Worm (Caenorhabditis elegans) whole organism, L4 larva: ENCODE measurements around the gene dpy-8.

Experiments used
- F44E2.7 ChIP-seq: fragments of 200-800 bp; sonication (Bioruptor generic); IDR thresholded peaks from 2 replicates; pipeline ENCODE4 v2.1.2; 2022; ENCODE audit warnings: missing genetic modification characterization, missing compliant biosample characterization
- R02D3.7 ChIP-seq: fragments of 150-350 bp; sonication (generic microtip); optimal IDR thresholded peaks from 3 replicates; lab custom pipeline; 2014; ENCODE audit warnings: missing biosample characterization, missing genetic modification characterization
- T26A8.4 ChIP-seq: fragments of 200-800 bp; sonication (Bioruptor generic); IDR thresholded peaks from 2 replicates; pipeline ENCODE4 v1.3.6; 2022; ENCODE audit warnings: missing genetic modification characterization, missing compliant biosample characterization
- Y105C5A.15 ChIP-seq: fragments of 200-800 bp; sonication (Bioruptor generic); IDR thresholded peaks from 2 replicates; pipeline ENCODE4 v1.3.6; 2022; ENCODE audit warnings: missing genetic modification characterization, missing compliant biosample characterization
- Y5F2A.4 ChIP-seq: fragments of 200-800 bp; sonication (Bioruptor generic); optimal IDR thresholded peaks from 2 replicates; lab custom pipeline; 2018; ENCODE audit warnings: mild to moderate bottlenecking, missing genetic modification characterization, missing compliant biosample characterization
- Y75B8A.6 ChIP-seq: fragments of 200-800 bp; sonication (Bioruptor generic); IDR thresholded peaks from 2 replicates; pipeline ENCODE4 v1.3.6; 2022; ENCODE audit warnings: missing genetic modification reagents, missing genetic modification characterization, missing compliant biosample characterization
- ZK546.5 ChIP-seq, 2 experiments: sonication (generic microtip); optimal IDR thresholded peaks; 2 replicates each; lab custom pipeline; 2017; ENCODE audit warnings: missing biosample characterization in 2 of 2, missing genetic modification characterization in 2 of 2
- aha-1 ChIP-seq: fragments of 150-350 bp; peaks from one replicate; lab custom pipeline; 2014; ENCODE audit warnings: missing biosample characterization, missing genetic modification characterization
- aly-2 ChIP-seq: sonication (generic microtip); optimal IDR thresholded peaks from 2 replicates; lab custom pipeline; 2018; ENCODE audit warnings: missing biosample characterization, missing genetic modification characterization
- ceh-32 ChIP-seq: sonication (generic microtip); optimal IDR thresholded peaks from 2 replicates; lab custom pipeline; 2016; ENCODE audit warnings: mild to moderate bottlenecking, missing genetic modification characterization, missing compliant biosample characterization; ENCODE audit not compliant: poor library complexity
- ceh-82 ChIP-seq: sonication (generic microtip); optimal IDR thresholded peaks from 2 replicates; lab custom pipeline; 2017; ENCODE audit warnings: missing biosample characterization, missing genetic modification characterization
- ces-1 ChIP-seq: fragments of 150-350 bp; sonication (generic microtip); optimal IDR thresholded peaks from 4 replicates; lab custom pipeline; 2014; ENCODE audit warnings: missing biosample characterization, missing genetic modification reagents, missing genetic modification characterization
- daf-19 ChIP-seq: fragments of 200-800 bp; sonication (Bioruptor generic); conservative IDR thresholded peaks from 2 replicates; pipeline ENCODE4 v1.3.6; 2022; ENCODE audit warnings: missing genetic modification characterization, missing compliant biosample characterization
- dpl-1 ChIP-seq: fragments of 150-350 bp; optimal IDR thresholded peaks from 2 replicates; lab custom pipeline; 2014; ENCODE audit warnings: missing biosample characterization, missing genetic modification reagents, missing genetic modification characterization
- hif-1 ChIP-seq, 2 experiments: sonication (generic microtip); optimal IDR thresholded peaks; 2 replicates each; lab custom pipeline; 2016 to 2017; ENCODE audit warnings: missing compliant biosample characterization in 2 of 2, missing genetic modification characterization in 2 of 2, missing genetic modification reagents in 2 of 2, missing genotype in 2 of 2, mild to moderate bottlenecking in 1 of 2
- hmg-1.1 ChIP-seq: fragments of 200-800 bp; sonication (Bioruptor generic); IDR thresholded peaks from 2 replicates; pipeline ENCODE4 v1.3.6; 2022; ENCODE audit warnings: missing genetic modification reagents, missing genetic modification characterization, missing compliant biosample characterization
- lin-1 ChIP-seq: fragments of 200-800 bp; sonication (Bioruptor generic); IDR thresholded peaks from 2 replicates; pipeline ENCODE4 v1.3.6; 2022; ENCODE audit warnings: missing genetic modification reagents, missing genetic modification characterization, missing compliant biosample characterization
- lin-15B ChIP-seq: fragments of 150-350 bp; sonication (generic microtip); optimal IDR thresholded peaks from 3 replicates; lab custom pipeline; 2014; ENCODE audit warnings: missing biosample characterization, missing genetic modification characterization
- lin-29 ChIP-seq: fragments of 200-800 bp; sonication (Bioruptor generic); IDR thresholded peaks from 2 replicates; pipeline ENCODE4 v1.3.6; 2022; ENCODE audit warnings: missing genetic modification reagents, missing genetic modification characterization, missing compliant biosample characterization
- lin-38 ChIP-seq: fragments of 200-800 bp; sonication (Bioruptor generic); IDR thresholded peaks from 2 replicates; pipeline ENCODE4 v1.3.6; 2022; ENCODE audit warnings: missing genetic modification reagents, missing genetic modification characterization, missing compliant biosample characterization
- mdl-1 ChIP-seq, 2 experiments: fragments of 150-350 bp in 1 of 2; sonication (generic microtip) in 1 of 2; optimal IDR thresholded peaks; 2 replicates each; lab custom pipeline; 2014 to 2017; ENCODE audit warnings: missing biosample characterization in 2 of 2, missing genetic modification characterization in 2 of 2
- mxl-3 ChIP-seq: fragments of 200-800 bp; sonication (Bioruptor generic); optimal IDR thresholded peaks from 2 replicates; lab custom pipeline; 2018; ENCODE audit warnings: mild to moderate bottlenecking, missing genetic modification characterization, missing compliant biosample characterization
- nhr-237 ChIP-seq: sonication (generic microtip); optimal IDR thresholded peaks from 2 replicates; lab custom pipeline; 2017; ENCODE audit warnings: missing biosample characterization, missing genetic modification characterization
- nhr-6 ChIP-seq: fragments of 150-350 bp; optimal IDR thresholded peaks from 2 replicates; lab custom pipeline; 2014; ENCODE audit warnings: missing biosample characterization, missing genetic modification characterization
- nhr-77 ChIP-seq: fragments of 150-350 bp; optimal IDR thresholded peaks from 2 replicates; lab custom pipeline; 2014; ENCODE audit warnings: missing biosample characterization, missing genetic modification characterization
- php-3 ChIP-seq: fragments of 200-800 bp; sonication (Bioruptor generic); IDR thresholded peaks from 2 replicates; pipeline ENCODE4 v1.3.6; 2022; ENCODE audit warnings: missing genetic modification reagents, missing genetic modification characterization, missing compliant biosample characterization
- saeg-2 ChIP-seq: fragments of 200-800 bp; sonication (Bioruptor generic); IDR thresholded peaks from 2 replicates; pipeline ENCODE4 v1.3.6; 2022; ENCODE audit warnings: missing genetic modification reagents, missing genetic modification characterization, missing compliant biosample characterization
- sdz-12 ChIP-seq: fragments of 200-800 bp; sonication (Bioruptor generic); optimal IDR thresholded peaks from 2 replicates; lab custom pipeline; 2018; ENCODE audit warnings: mild to moderate bottlenecking, missing genetic modification characterization, missing compliant biosample characterization
- spr-1 ChIP-seq: sonication (generic microtip); optimal IDR thresholded peaks from 2 replicates; lab custom pipeline; 2016; ENCODE audit warnings: mild to moderate bottlenecking, missing genetic modification characterization, missing compliant biosample characterization
- tra-1 ChIP-seq: fragments of 200-800 bp; sonication (Bioruptor generic); IDR thresholded peaks from 2 replicates; pipeline ENCODE4 v1.3.6; 2022; ENCODE audit warnings: missing genetic modification reagents, missing genetic modification characterization, missing compliant biosample characterization
- unc-39 ChIP-seq: sonication (generic microtip); optimal IDR thresholded peaks from 2 replicates; lab custom pipeline; 2017; ENCODE audit warnings: missing biosample characterization, missing genetic modification characterization
- unc-62 ChIP-seq, 3 experiments: fragments of 150-350 bp in 1 of 3; sonication (generic microtip); optimal IDR thresholded peaks in 2 of 3; peaks in 1 of 3; 1 replicate in 1 of 3; 2 replicates in 2 of 3; lab custom pipeline; 2014 to 2017; ENCODE audit warnings: missing biosample characterization in 3 of 3, missing genetic modification characterization in 3 of 3, missing genetic modification reagents in 3 of 3, missing genotype in 1 of 3
- zag-1 ChIP-seq: fragments of 150-350 bp; optimal IDR thresholded peaks from 2 replicates; lab custom pipeline; 2014; ENCODE audit warnings: missing biosample characterization, missing genetic modification characterization
- zfp-2 ChIP-seq: sonication (generic microtip); optimal IDR thresholded peaks from 2 replicates; lab custom pipeline; 2016; ENCODE audit warnings: mild to moderate bottlenecking, missing genetic modification characterization, missing compliant biosample characterization
- zfp-3 ChIP-seq: fragments of 200-800 bp; sonication (Bioruptor generic); conservative IDR thresholded peaks from 2 replicates; pipeline ENCODE4 v1.3.6; 2022; ENCODE audit warnings: missing genetic modification reagents, missing genetic modification characterization, missing compliant biosample characterization
- ztf-11 ChIP-seq: fragments of 150-350 bp; optimal IDR thresholded peaks from 2 replicates; lab custom pipeline; 2014; ENCODE audit warnings: missing biosample characterization, missing genetic modification characterization
- ztf-7 ChIP-seq: fragments of 150-350 bp; optimal IDR thresholded peaks from 2 replicates; lab custom pipeline; 2014; ENCODE audit warnings: missing biosample characterization, missing genetic modification characterization

The dpy-8 gene

DNA sequence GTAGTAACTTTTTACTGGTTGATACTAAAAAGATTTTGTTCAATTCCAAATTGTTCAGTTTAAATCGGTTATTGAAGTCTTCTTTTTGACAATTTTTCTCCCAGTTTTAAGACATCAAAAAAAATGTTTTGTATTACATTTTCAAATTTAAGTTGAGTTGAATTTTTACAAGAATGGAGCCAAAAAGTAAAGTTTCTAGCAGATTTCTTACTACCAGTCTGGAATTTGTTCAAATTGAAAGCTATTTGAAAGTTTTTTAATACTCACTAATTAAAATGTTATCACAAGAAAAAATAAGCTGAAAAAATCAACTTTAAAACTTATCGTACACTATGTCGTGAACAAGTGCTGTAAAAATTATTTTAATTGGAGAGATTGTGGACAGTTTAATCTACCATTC lies 39.8 kb upstream of the dpy-8 start:
- TF ChIP-seq aha-1 (tag; lab: Kevin White, UChicago) (peak; percentile 97), lin-38 (GFP tag; lab: Robert Waterston, UW) (no peak)
- TF ChIP-seq, all 104 proteins: peak for 1

- TF ChIP-seq php-3 (GFP tag; lab: Robert Waterston, UW) (no peak), R02D3.7 (no peak), zfp-3 (no peak), nhr-77 (no peak), mdl-1 (tag; optimal IDR thresholded peaks at IDR 0.05; lab: Kevin White, UChicago) (no peak), lin-29 (GFP tag; lab: Robert Waterston, UW) (no peak), ceh-82 (tag; lab: Kevin White, UChicago) (no peak), hif-1 (tag; optimal IDR thresholded peaks at IDR 0.05; lab: Kevin White, UChicago) (no peak), nhr-6 (tag; lab: Kevin White, UChicago) (no peak), ztf-11 (tag; lab: Kevin White, UChicago) (no peak), tra-1 (no peak)
These were observed 38.7 kb upstream of the dpy-8 start, which contains the start of gene zig-6 for ce11 chrX:5188977-5189376. Gene zig-6 (minus strand): TSS chrX:5189077.

ce11 chrX:5183931-5184330 lies 33.7 kb upstream of the dpy-8 start, which contains the start of gene T03G11.9:
Gene T03G11.9 (plus strand): TSS chrX:5184231.
- TF ChIP-seq lin-1: no peak
- peak in 1 of 2 experiments; percentile 22 for TF ChIP-seq unc-62 (GFP tag; optimal IDR thresholded peaks at IDR 0.05 in 1 of 2; lab: Kevin White, UChicago)
- no peak for TF ChIP-seq unc-62 (tag; optimal IDR thresholded peaks at IDR 0.05; lab: Kevin White, UChicago)
- no peak for TF ChIP-seq F44E2.7 (GFP tag; lab: Robert Waterston, UW)
- TF ChIP-seq hmg-1.1 (GFP tag; lab: Robert Waterston, UW): no peak
- TF ChIP-seq lin-15B (tag; lab: Kevin White, UChicago): no peak
- no peak for TF ChIP-seq ztf-11 (tag; lab: Kevin White, UChicago)

- no peak for TF ChIP-seq nhr-77
- peak; percentile 17 for TF ChIP-seq aha-1 (tag; lab: Kevin White, UChicago)
These were observed 29.6 kb upstream of the dpy-8 start, which contains the start of gene sru-48 for ce11 chrX:5179874-5180273. Gene sru-48 (plus strand): TSS chrX:5180174.

DNA sequence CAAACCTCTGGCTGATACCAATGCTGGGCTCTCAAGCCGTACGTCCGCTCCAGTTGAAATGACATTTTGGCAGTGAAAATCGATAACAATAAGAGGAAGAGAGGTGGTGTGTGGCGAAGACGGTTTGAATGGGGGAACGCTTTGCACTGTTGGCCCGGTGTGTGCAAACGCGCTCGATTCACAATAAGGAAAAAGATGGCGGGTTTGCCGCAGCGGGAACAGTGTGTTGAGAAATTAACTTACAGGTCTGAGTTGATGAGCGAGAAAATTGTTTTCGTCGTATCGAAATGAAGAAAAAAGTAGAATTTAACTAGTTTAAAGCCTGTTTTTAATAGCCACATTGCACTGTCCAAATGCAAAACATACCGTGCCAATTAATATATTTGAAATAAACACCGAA lies 28.8 kb upstream of the dpy-8 start, which contains the start of gene metl-9:
Gene metl-9, minus strand, starts transcription at position 101 of the 400 bp plus-strand sequence.
- TF ChIP-seq unc-62 (GFP tag; optimal IDR thresholded peaks at IDR 0.05 in 1 of 2; lab: Kevin White, UChicago) (no peak), unc-62 (tag; optimal IDR thresholded peaks at IDR 0.05; lab: Kevin White, UChicago) (no peak), aha-1 (tag; lab: Kevin White, UChicago) (peak; percentile 73), zfp-2 (no peak), Y75B8A.6 (no peak)

DNA sequence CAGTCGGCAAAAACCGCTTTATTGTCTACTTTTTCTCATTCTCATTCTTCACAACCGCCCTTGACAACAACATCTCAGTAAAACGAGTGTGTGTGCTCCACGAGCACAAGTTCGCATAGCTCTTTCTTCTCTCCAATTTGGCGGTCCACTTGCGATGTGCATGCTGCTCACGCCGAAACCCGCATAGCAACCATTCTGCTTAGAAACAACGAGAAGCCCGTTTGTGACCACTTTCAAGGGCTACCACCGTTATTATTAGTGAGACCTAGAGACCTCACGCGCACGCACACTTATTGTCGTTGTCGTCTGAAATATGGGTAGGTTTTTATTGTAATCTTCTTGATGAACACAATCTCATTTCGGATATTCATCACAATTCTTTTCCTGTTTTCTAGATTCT lies 24.0 kb upstream of the dpy-8 start, which contains the start of gene zchc-1A:
Gene zchc-1A, plus strand, starts transcription at position 114 of the 400 bp plus-strand sequence.
- TF ChIP-seq unc-62 (GFP tag; optimal IDR thresholded peaks at IDR 0.05 in 1 of 2; lab: Kevin White, UChicago) (peak in 1 of 2 experiments; percentile 54), unc-62 (tag; optimal IDR thresholded peaks at IDR 0.05; lab: Kevin White, UChicago) (no peak), Y5F2A.4 (GFP tag; lab: Kevin White, UChicago) (no peak), daf-19 (0 out of 2 replicates have a peak, but pooled peaks have one; percentile 19), ZK546.5 (tag; optimal IDR thresholded peaks at IDR 0.05; lab: Kevin White, UChicago) (no peak)

DNA sequence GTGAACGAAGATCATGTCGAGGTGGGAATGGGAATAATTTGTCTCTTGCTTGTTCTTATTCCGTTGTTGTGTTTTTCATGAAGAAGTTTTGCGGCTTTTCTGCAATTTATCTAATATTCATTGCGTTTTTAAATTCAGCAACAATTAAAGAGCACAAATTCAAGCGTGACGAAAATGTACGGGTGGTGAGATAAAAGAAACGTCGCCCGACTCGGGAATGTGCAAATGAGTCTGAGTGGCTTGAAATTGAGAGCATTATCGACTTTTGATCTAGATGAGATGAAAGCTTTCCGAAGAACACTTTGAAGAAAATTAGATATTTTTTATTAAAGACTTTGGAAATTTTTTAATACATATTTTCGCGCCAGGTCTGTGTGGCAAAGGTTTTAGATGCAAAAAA lies 20.8 kb upstream of the dpy-8 start, which contains the start of gene T03G11.10:
Gene T03G11.10, minus strand, starts transcription at position 101 of the 400 bp plus-strand sequence.
- TF ChIP-seq ceh-82 (tag; lab: Kevin White, UChicago) (no peak), spr-1 (no peak), saeg-2 (GFP tag; lab: Robert Waterston, UW) (no peak), lin-29 (GFP tag; lab: Robert Waterston, UW) (no peak), zag-1 (tag; lab: Kevin White, UChicago) (no peak), T26A8.4 (no peak), sdz-12 (GFP tag; lab: Kevin White, UChicago) (no peak), mxl-3 (no peak), nhr-237 (tag; lab: Kevin White, UChicago) (no peak), ces-1 (no peak), unc-39 (tag; lab: Kevin White, UChicago) (no peak), dpl-1 (GFP tag; lab: Kevin White, UChicago) (no peak), ceh-32 (no peak), ztf-7 (no peak), Y105C5A.15 (no peak), aly-2 (tag; lab: Kevin White, UChicago) (no peak)
